Worm (Caenorhabditis elegans) whole organism, L1 larva: ENCODE data around the gene rmd-3.

Source experiments
- ama-1 ChIP-seq: fragments of 150-350 bp; optimal IDR thresholded peaks from 2 replicates; lab custom pipeline; 2014
- dpl-1 ChIP-seq, 3 experiments: fragments of 150-350 bp in 2 of 3; sonication (generic microtip) in 1 of 3; optimal IDR thresholded peaks; 2 replicates each; lab custom pipeline; 2014 to 2017; ENCODE audit warnings: missing biosample characterization in 3 of 3, missing genetic modification characterization in 3 of 3, missing genetic modification reagents in 3 of 3
- nhr-19 ChIP-seq: fragments of 200-800 bp; sonication (Bioruptor generic); conservative IDR thresholded peaks from 2 replicates; pipeline ENCODE4 v1.3.6; 2022; ENCODE audit warnings: missing genetic modification characterization, missing compliant biosample characterization
- tlp-1 ChIP-seq: fragments of 150-350 bp; optimal IDR thresholded peaks from 2 replicates; lab custom pipeline; 2014; ENCODE audit warnings: missing biosample characterization, missing genetic modification characterization
- unc-62 ChIP-seq: fragments of 150-350 bp; optimal IDR thresholded peaks from 2 replicates; lab custom pipeline; 2014; ENCODE audit warnings: missing biosample characterization, missing genetic modification reagents, missing genetic modification characterization

DNA sequence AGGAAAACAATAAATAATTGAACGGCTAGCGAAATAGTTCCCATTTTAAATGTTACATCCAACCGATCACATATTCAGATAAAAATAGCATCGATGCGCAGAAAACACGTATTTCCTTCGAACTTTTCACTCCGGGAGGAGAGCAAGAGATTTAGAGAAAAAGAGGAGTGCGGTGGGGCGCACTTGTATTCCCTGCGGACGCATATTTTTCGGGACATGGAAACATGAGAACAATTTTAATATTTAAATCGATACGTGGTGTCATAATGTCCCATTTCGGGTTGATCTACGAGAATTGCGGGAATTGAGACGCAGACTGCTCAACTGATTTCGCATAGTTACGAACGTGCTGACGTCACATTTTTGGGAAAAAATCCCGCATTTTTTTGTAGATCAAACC is 46.0 kb downstream of the rmd-3 start, which contains the start of gene C47G2.4:
- no peak for TF ChIP-seq ama-1 (lab: Kevin White, UChicago)
- TF ChIP-seq tlp-1, result no peak
- no peak for TF ChIP-seq unc-62 (GFP tag; lab: Kevin White, UChicago)
- peak; percentile 64 to 77 (median 71) for TF ChIP-seq dpl-1 (GFP tag; optimal IDR thresholded peaks at IDR 0.05; lab: Kevin White, UChicago)
- TF ChIP-seq nhr-19 (GFP tag; lab: Robert Waterston, UW), result peak; percentile 60
